Fruit fly (Drosophila melanogaster) whole organism, embryonic: ENCODE measurements around the gene wwk.

Source experiments
- ATbp ChIP-seq: fragments of 200-800 bp; sonication (Bioruptor generic); optimal IDR thresholded peaks from 2 replicates; lab custom pipeline; 2017; ENCODE audit warnings: missing biosample characterization, mild to moderate bottlenecking, missing genetic modification characterization, missing genetic modification reagents
- B-H2 ChIP-seq: fragments of 200-800 bp; sonication (Bioruptor generic); optimal IDR thresholded peaks from 2 replicates; lab custom pipeline; 2018; ENCODE audit warnings: missing biosample characterization, mild to moderate bottlenecking, missing genetic modification characterization
- CG12942 ChIP-seq: fragments of 200-800 bp; sonication (Bioruptor generic); optimal IDR thresholded peaks from 3 replicates; lab custom pipeline; 2016; ENCODE audit warnings: missing biosample characterization, missing genetic modification characterization
- CG13287 ChIP-seq: fragments of 200-800 bp; sonication (Bioruptor generic); IDR thresholded peaks from 2 replicates; pipeline ENCODE4 v1.3.6; 2022; ENCODE audit warnings: missing biosample characterization, missing genetic modification characterization; ENCODE audit not compliant: partially characterized antibody
- CG13775 ChIP-seq: fragments of 200-800 bp; sonication (Bioruptor generic); optimal IDR thresholded peaks from 3 replicates; lab custom pipeline; 2017; ENCODE audit warnings: missing biosample characterization, mild to moderate bottlenecking, missing genetic modification characterization
- CG17328 ChIP-seq: fragments of 200-800 bp; sonication (Bioruptor generic); IDR thresholded peaks from 2 replicates; pipeline ENCODE4 v1.3.6; 2022; ENCODE audit warnings: missing biosample characterization, missing genetic modification characterization
- CG17568 ChIP-seq: fragments of 200-800 bp; sonication (Bioruptor generic); optimal IDR thresholded peaks from 2 replicates; lab custom pipeline; 2018; ENCODE audit warnings: missing biosample characterization, mild to moderate bottlenecking, missing genetic modification characterization, moderate library complexity
- CG1832 ChIP-seq: fragments of 200-800 bp; sonication (Bioruptor generic); optimal IDR thresholded peaks from 2 replicates; lab custom pipeline; 2017; ENCODE audit warnings: missing biosample characterization, mild to moderate bottlenecking, missing genetic modification characterization, inconsistent platforms
- CG2199 ChIP-seq: fragments of 200-800 bp; sonication (Bioruptor generic); IDR thresholded peaks from 3 replicates; pipeline ENCODE4 v1.3.6; 2022; ENCODE audit warnings: missing biosample characterization, missing genetic modification characterization
- CG31224 ChIP-seq: fragments of 200-800 bp; sonication (Bioruptor generic); IDR thresholded peaks from 2 replicates; pipeline ENCODE4 v1.3.6; 2022; ENCODE audit warnings: missing biosample characterization, missing genetic modification characterization
- CG3281 ChIP-seq: fragments of 200-800 bp; sonication (Bioruptor generic); optimal IDR thresholded peaks from 3 replicates; lab custom pipeline; 2017; ENCODE audit warnings: missing biosample characterization, mild to moderate bottlenecking, missing genetic modification characterization
- CG34422 ChIP-seq: fragments of 200-800 bp; sonication (Bioruptor generic); IDR thresholded peaks from 3 replicates; pipeline ENCODE4 v1.3.6; 2022; ENCODE audit warnings: missing biosample characterization, missing genetic modification characterization
- CG3838 ChIP-seq: fragments of 200-800 bp; sonication (Bioruptor generic); optimal IDR thresholded peaks from 3 replicates; lab custom pipeline; 2016; ENCODE audit warnings: missing biosample characterization, missing genetic modification characterization
- CG4328 ChIP-seq: fragments of 200-800 bp; sonication (Bioruptor generic); optimal IDR thresholded peaks from 3 replicates; lab custom pipeline; 2017; ENCODE audit warnings: missing biosample characterization, missing genetic modification reagents, missing genetic modification characterization
- CG4707 ChIP-seq: fragments of 200-800 bp; sonication (Bioruptor generic); optimal IDR thresholded peaks from 2 replicates; lab custom pipeline; 2018; ENCODE audit warnings: missing biosample characterization, mild to moderate bottlenecking, missing genetic modification characterization, moderate library complexity
- CG6254 ChIP-seq: fragments of 200-800 bp; sonication (Bioruptor generic); optimal IDR thresholded peaks from 3 replicates; lab custom pipeline; 2017; ENCODE audit warnings: mild to moderate bottlenecking, missing biosample characterization, missing genetic modification reagents, missing genetic modification characterization
- CG8765 ChIP-seq: fragments of 200-800 bp; sonication (Bioruptor generic); IDR thresholded peaks from 2 replicates; pipeline ENCODE4 v1.3.6; 2022; ENCODE audit warnings: missing biosample characterization, missing genetic modification characterization
- CHES-1-like ChIP-seq: fragments of 200-800 bp; sonication (Bioruptor generic); optimal IDR thresholded peaks from 2 replicates; lab custom pipeline; 2016; ENCODE audit warnings: missing biosample characterization, missing genetic modification characterization
- Camta ChIP-seq: fragments of 200-800 bp; sonication (Bioruptor generic); optimal IDR thresholded peaks from 2 replicates; lab custom pipeline; 2016; ENCODE audit warnings: missing biosample characterization, missing genetic modification characterization
- Dip3 ChIP-seq: fragments of 200-800 bp; sonication (Bioruptor generic); optimal IDR thresholded peaks from 3 replicates; lab custom pipeline; 2016; ENCODE audit warnings: missing biosample characterization, missing genetic modification characterization
- Dref ChIP-seq: fragments of 200-800 bp; sonication (Bioruptor generic); IDR thresholded peaks from 2 replicates; pipeline ENCODE4 v1.3.6; 2022; ENCODE audit warnings: missing biosample characterization, missing genetic modification characterization
- E2f1 ChIP-seq: fragments of 200-800 bp; sonication (Bioruptor generic); IDR thresholded peaks from 2 replicates; pipeline ENCODE4 v1.3.6; 2022; ENCODE audit warnings: missing biosample characterization, missing genetic modification characterization
- ERR ChIP-seq: fragments of 200-800 bp; sonication (Bioruptor generic); optimal IDR thresholded peaks from 2 replicates; lab custom pipeline; 2016; ENCODE audit warnings: missing biosample characterization, missing genetic modification characterization
- Fer2 ChIP-seq: fragments of 200-800 bp; sonication (Bioruptor generic); optimal IDR thresholded peaks from 2 replicates; lab custom pipeline; 2018; ENCODE audit warnings: missing biosample characterization, mild to moderate bottlenecking, missing genetic modification characterization, moderate library complexity
- Hr39 ChIP-seq: fragments of >200 bp; optimal IDR thresholded peaks from 2 replicates; lab custom pipeline; 2017
- MBD-R2 ChIP-seq: fragments of 200-800 bp; sonication (Bioruptor generic); IDR thresholded peaks from 2 replicates; pipeline ENCODE4 v1.3.6; 2022; ENCODE audit warnings: missing biosample characterization, missing genetic modification characterization
- Med ChIP-seq: fragments of 200-800 bp; sonication (Bioruptor generic); peaks from one replicate; lab custom pipeline; 2016; ENCODE audit warnings: missing biosample characterization, missing genetic modification characterization, mild to moderate bottlenecking, inconsistent platforms, moderate library complexity
- Nf-YA ChIP-seq: fragments of 200-800 bp; sonication (Bioruptor generic); IDR thresholded peaks from 2 replicates; pipeline ENCODE4 v1.3.6; 2022; ENCODE audit warnings: missing biosample characterization, missing genetic modification characterization
- Side ChIP-seq: fragments of 200-800 bp; sonication (Bioruptor generic); optimal IDR thresholded peaks from 2 replicates; lab custom pipeline; 2016; ENCODE audit warnings: missing biosample characterization, missing genetic modification characterization
- abd-A ChIP-seq: fragments of 200-800 bp; sonication (Bioruptor generic); optimal IDR thresholded peaks from 3 replicates; lab custom pipeline; 2019; ENCODE audit warnings: missing biosample characterization, mild to moderate bottlenecking, missing genetic modification characterization, moderate library complexity
- amos ChIP-seq: fragments of 200-800 bp; sonication (Bioruptor generic); IDR thresholded peaks from 2 replicates; pipeline ENCODE4 v1.3.6; 2022; ENCODE audit warnings: missing biosample characterization, missing genetic modification characterization; ENCODE audit not compliant: partially characterized antibody
- ato ChIP-seq: fragments of 200-800 bp; sonication (Bioruptor generic); IDR thresholded peaks from 2 replicates; pipeline ENCODE4 v1.3.6; 2022; ENCODE audit warnings: missing biosample characterization, missing genetic modification characterization; ENCODE audit not compliant: partially characterized antibody
- bbx ChIP-seq: fragments of 200-800 bp; sonication (Bioruptor generic); IDR thresholded peaks from 2 replicates; pipeline ENCODE4 v1.3.6; 2022; ENCODE audit warnings: missing biosample characterization, missing genetic modification characterization; ENCODE audit not compliant: partially characterized antibody
- bowl ChIP-seq: fragments of 200-800 bp; sonication (Bioruptor generic); IDR thresholded peaks from 2 replicates; pipeline ENCODE4 v1.3.6; 2022; ENCODE audit warnings: missing biosample characterization, missing genetic modification characterization
- chm ChIP-seq: fragments of 200-800 bp; sonication (Bioruptor generic); IDR thresholded peaks from 2 replicates; pipeline ENCODE4 v1.3.6; 2022; ENCODE audit warnings: missing biosample characterization, missing genetic modification characterization
- en ChIP-seq: fragments of 200-800 bp; sonication (Bioruptor generic); optimal IDR thresholded peaks from 2 replicates; lab custom pipeline; 2016; ENCODE audit warnings: missing biosample characterization, missing genetic modification characterization
- her ChIP-seq: fragments of 200-800 bp; sonication (Bioruptor generic); optimal IDR thresholded peaks from 2 replicates; lab custom pipeline; 2016; ENCODE audit warnings: missing biosample characterization, missing genetic modification characterization
- hth ChIP-seq: fragments of >200 bp; optimal IDR thresholded peaks from 2 replicates; lab custom pipeline; 2017; ENCODE audit warnings: inconsistent platforms
- ind ChIP-seq: fragments of 200-800 bp; sonication (Bioruptor generic); optimal IDR thresholded peaks from 3 replicates; lab custom pipeline; 2016; ENCODE audit warnings: missing biosample characterization, missing genetic modification characterization
- inv ChIP-seq: fragments of 200-800 bp; sonication (Bioruptor generic); IDR thresholded peaks from 2 replicates; pipeline ENCODE4 v1.3.6; 2022; ENCODE audit warnings: missing biosample characterization, missing genetic modification characterization; ENCODE audit not compliant: partially characterized antibody
- nerfin-1 ChIP-seq: fragments of 200-800 bp; sonication (Bioruptor generic); optimal IDR thresholded peaks from 3 replicates; lab custom pipeline; 2019; ENCODE audit warnings: missing biosample characterization, mild to moderate bottlenecking, missing genetic modification characterization, moderate library complexity
- onecut ChIP-seq: fragments of 200-800 bp; sonication (Bioruptor generic); IDR thresholded peaks from 2 replicates; pipeline ENCODE4 v1.3.6; 2022; ENCODE audit warnings: missing biosample characterization, missing genetic modification characterization
- pb ChIP-seq: fragments of 200-800 bp; sonication (Bioruptor generic); optimal IDR thresholded peaks from 3 replicates; lab custom pipeline; 2016; ENCODE audit warnings: missing biosample characterization, missing genetic modification characterization
- pho ChIP-seq: fragments of 200-800 bp; sonication (Bioruptor generic); optimal IDR thresholded peaks from 2 replicates; lab custom pipeline; 2016; ENCODE audit warnings: missing biosample characterization, missing genetic modification characterization
- pnt ChIP-seq: fragments of 200-800 bp; sonication (Bioruptor generic); optimal IDR thresholded peaks from 3 replicates; lab custom pipeline; 2016; ENCODE audit warnings: missing biosample characterization, missing genetic modification characterization
- rib ChIP-seq: fragments of 200-800 bp; sonication (Bioruptor generic); IDR thresholded peaks from 2 replicates; pipeline ENCODE4 v1.3.6; 2022; ENCODE audit warnings: missing biosample characterization, missing genetic modification characterization
- sens ChIP-seq: fragments of 200-800 bp; sonication (Bioruptor generic); peaks from one replicate; lab custom pipeline; 2016; ENCODE audit warnings: missing biosample characterization, missing genetic modification characterization
- toy ChIP-seq: fragments of 200-800 bp; sonication (Bioruptor generic); IDR thresholded peaks from 2 replicates; pipeline ENCODE4 v1.3.6; 2022; ENCODE audit warnings: missing biosample characterization, missing genetic modification characterization
- unc-4 ChIP-seq: fragments of 200-800 bp; sonication (Bioruptor generic); IDR thresholded peaks from 2 replicates; pipeline ENCODE4 v1.3.6; 2022; ENCODE audit warnings: missing biosample characterization, missing genetic modification characterization; ENCODE audit not compliant: partially characterized antibody
- wek ChIP-seq: fragments of 200-800 bp; sonication (Bioruptor generic); optimal IDR thresholded peaks from 3 replicates; lab custom pipeline; 2018; ENCODE audit warnings: missing biosample characterization, mild to moderate bottlenecking, missing genetic modification characterization, moderate library complexity
- wor ChIP-seq: fragments of 200-800 bp; sonication (Bioruptor generic); IDR thresholded peaks from 2 replicates; pipeline ENCODE4 v1.3.6; 2022; ENCODE audit warnings: missing biosample characterization, missing genetic modification characterization
- zfh1 ChIP-seq: fragments of 200-800 bp; sonication (Bioruptor generic); IDR thresholded peaks from 3 replicates; pipeline ENCODE4 v1.3.6; 2022; ENCODE audit warnings: missing biosample characterization, missing genetic modification characterization

Gene wwk

dm6 chr2L:15067832-15068231 is 6.7 kb upstream of the wwk start (continued):
- TF ChIP-seq CG2199 (GFP tag; lab: Robert Waterston, UW) = peak; percentile 82; the same call in 2 of the 3 replicates
- TF ChIP-seq Med (GFP tag; lab: Kevin White, UChicago) = peak; percentile 91
- TF ChIP-seq bbx (GFP tag; lab: Robert Waterston, UW) = peak; percentile 87
- no peak for TF ChIP-seq zfh1 (GFP tag; lab: Robert Waterston, UW)
- peak; percentile 79 for TF ChIP-seq onecut (GFP tag; lab: Robert Waterston, UW)
- peak; percentile 13 for TF ChIP-seq Dip3
- peak; percentile 20 for TF ChIP-seq CG3281
- no peak for TF ChIP-seq CG4707 (GFP tag; lab: Kevin White, UChicago)
- peak; percentile 68 for TF ChIP-seq MBD-R2 (GFP tag; lab: Robert Waterston, UW)
- TF ChIP-seq CG13775 (GFP tag; lab: Kevin White, UChicago) = no peak
- no peak for TF ChIP-seq CG3838 (GFP tag; lab: Kevin White, UChicago)
- no peak for TF ChIP-seq CG1832 (GFP tag; lab: Kevin White, UChicago)
- peak; percentile 85; the same call in 2 of the 3 replicates for TF ChIP-seq CG34422 (GFP tag; lab: Robert Waterston, UW)
- TF ChIP-seq ind (GFP tag; lab: Kevin White, UChicago) = no peak
- TF ChIP-seq B-H2 (GFP tag; lab: Kevin White, UChicago) = peak; percentile 84
- no peak for TF ChIP-seq pnt (GFP tag; lab: Kevin White, UChicago)
- no peak for TF ChIP-seq bowl (GFP tag; lab: Robert Waterston, UW)
- peak; percentile 77 for TF ChIP-seq unc-4
- TF ChIP-seq ato (GFP tag; lab: Robert Waterston, UW) = peak; percentile 78
- TF ChIP-seq ATbp (GFP tag; lab: Kevin White, UChicago) = no peak
- TF ChIP-seq toy (GFP tag; lab: Robert Waterston, UW) = no peak
- no peak for TF ChIP-seq CG8765 (GFP tag; lab: Robert Waterston, UW)
- TF ChIP-seq rib = no peak
- no peak for TF ChIP-seq en (GFP tag; lab: Kevin White, UChicago)
- 0 out of 2 replicates have a peak, but pooled peaks have one; percentile 15 for TF ChIP-seq Nf-YA
- TF ChIP-seq chm = peak; percentile 76; the same call in 1 of the 2 replicates
- no peak for TF ChIP-seq wek (GFP tag; lab: Kevin White, UChicago)
- no peak for TF ChIP-seq CG17328
- no peak for TF ChIP-seq pb (GFP tag; lab: Kevin White, UChicago)
- TF ChIP-seq pho = peak; percentile 16
- peak; percentile 29 for TF ChIP-seq CG6254 (GFP tag; lab: Kevin White, UChicago)
- TF ChIP-seq CG13287 = peak; percentile 90
- no peak for TF ChIP-seq hth (lab: Kevin White, UChicago)
- TF ChIP-seq amos = peak; percentile 85
- peak; percentile 34 for TF ChIP-seq CHES-1-like (GFP tag; lab: Kevin White, UChicago)
- TF ChIP-seq sens (GFP tag; lab: Kevin White, UChicago) = peak; percentile 66
- TF ChIP-seq Side (GFP tag; lab: Kevin White, UChicago) = peak; percentile 22
- TF ChIP-seq ERR (GFP tag; lab: Kevin White, UChicago) = peak; percentile 58
- peak; percentile 78; the same call in 1 of the 2 replicates for TF ChIP-seq inv (GFP tag; lab: Robert Waterston, UW)
- TF ChIP-seq wor (GFP tag; lab: Robert Waterston, UW) = no peak
- peak; percentile 54 for TF ChIP-seq abd-A (tag; lab: Kevin White, UChicago)
- TF ChIP-seq CG4328 (GFP tag; lab: Kevin White, UChicago) = peak; percentile 59
- peak; percentile 25 for TF ChIP-seq Camta (GFP tag; lab: Kevin White, UChicago)
- TF ChIP-seq Hr39 = no peak
- peak; percentile 50 for TF ChIP-seq Dref (GFP tag; lab: Robert Waterston, UW)
- no peak for TF ChIP-seq CG12942 (GFP tag; lab: Kevin White, UChicago)
- TF ChIP-seq CG31224 = no peak
- peak; percentile 25; the same call in 1 of the 2 replicates for TF ChIP-seq E2f1
- peak; percentile 28 for TF ChIP-seq nerfin-1
- TF ChIP-seq Fer2 (tag; lab: Kevin White, UChicago) = no peak
- no peak for TF ChIP-seq CG17568 (GFP tag; lab: Kevin White, UChicago)
- peak; percentile 76 for TF ChIP-seq her (GFP tag; lab: Kevin White, UChicago)
